Comparison of ENCODE assay signal across 3 worm cellular contexts in genomic region chrIV:7039476-7040261, ce11.
A peak's percentile ranks its signal among the peaks of the same experiment; 100 is the strongest.
TF ChIP-seq lines count a peak whose summit lies in the region.

Gene cogc-2 (minus strand): TSS chrIV:7039580.
Gene klp-18 (plus strand): TSS chrIV:7040211.

TF ChIP-seq in whole organism, L1 larva, 84 proteins besides CTCF, POLR2A, EP300 and RAD21 (continued from another document and continues in another):
- TF ChIP-seq mdl-1 (tag; optimal IDR thresholded peaks at IDR 0.05; lab: Kevin White, UChicago) (peak in 1 of 2 experiments; percentile 88), irx-1 (tag; optimal IDR thresholded peaks at IDR 0.05; lab: Kevin White, UChicago) (peak; percentile 71), nhr-11 (tag; optimal IDR thresholded peaks at IDR 0.05; lab: Kevin White, UChicago) (peak; percentile 7), nhr-77 (tag; optimal IDR thresholded peaks at IDR 0.05; lab: Kevin White, UChicago) (peak; percentile 68), nhr-90 (tag; optimal IDR thresholded peaks at IDR 0.05; lab: Kevin White, UChicago; ENCODE audit: poor library complexity) (peak; percentile 85), unc-62 (GFP tag; optimal IDR thresholded peaks at IDR 0.05; lab: Kevin White, UChicago) (no peak), aha-1 (tag; optimal IDR thresholded peaks at IDR 0.05; lab: Kevin White, UChicago) (no peak), lin-15B (tag; optimal IDR thresholded peaks at IDR 0.05; lab: Kevin White, UChicago) (peak; percentile 75), vab-15 (tag; optimal IDR thresholded peaks at IDR 0.05; lab: Kevin White, UChicago) (no peak), hlh-4 (tag; optimal IDR thresholded peaks at IDR 0.05; lab: Kevin White, UChicago) (no peak), nhr-12 (tag; optimal IDR thresholded peaks at IDR 0.05; lab: Kevin White, UChicago) (no peak), fkh-10 (GFP tag; optimal IDR thresholded peaks at IDR 0.05; lab: Kevin White, UChicago) (peak; percentile 51), blmp-1 (tag; optimal IDR thresholded peaks at IDR 0.05; lab: Kevin White, UChicago) (peak; percentile 80), hlh-17 (GFP tag; optimal IDR thresholded peaks at IDR 0.05; lab: Kevin White, UChicago; ENCODE audit: borderline replicate concordance) (no peak), tlp-1 (tag; optimal IDR thresholded peaks at IDR 0.05; lab: Kevin White, UChicago) (no peak), lin-35 (GFP tag; optimal IDR thresholded peaks at IDR 0.05; lab: Kevin White, UChicago) (peak; percentile 95 to 99), zag-1 (tag; optimal IDR thresholded peaks at IDR 0.05; lab: Kevin White, UChicago) (no peak), xbp-1 (tag; optimal IDR thresholded peaks at IDR 0.05; lab: Kevin White, UChicago) (peak; percentile 83), ama-1 (optimal IDR thresholded peaks at IDR 0.05; lab: Kevin White, UChicago) (no peak), elt-2 (tag; optimal IDR thresholded peaks at IDR 0.05; lab: Kevin White, UChicago) (peak; percentile 50), ceh-82 (tag; optimal IDR thresholded peaks at IDR 0.05; lab: Kevin White, UChicago) (peak; percentile 63 to 86 (median 75)), aly-2 (tag; optimal IDR thresholded peaks at IDR 0.05; lab: Kevin White, UChicago) (no peak), alr-1 (tag; optimal IDR thresholded peaks at IDR 0.05; lab: Kevin White, UChicago; ENCODE audit: borderline replicate concordance) (no peak), sptf-1 (tag; optimal IDR thresholded peaks at IDR 0.05; lab: Kevin White, UChicago) (no peak), fkh-4 (tag; optimal IDR thresholded peaks at IDR 0.05; lab: Kevin White, UChicago; ENCODE audit: borderline replicate concordance) (peak; percentile 9), skn-1 (tag; optimal IDR thresholded peaks at IDR 0.05; lab: Kevin White, UChicago) (peak; percentile 95), egl-13 (tag; optimal IDR thresholded peaks at IDR 0.05; lab: Kevin White, UChicago) (peak; percentile 74), unc-98 (GFP tag; IDR thresholded peaks at IDR 0.05; lab: Robert Waterston, UW) (no peak), nhr-84 (tag; optimal IDR thresholded peaks at IDR 0.05; lab: Kevin White, UChicago) (no peak), snu-23 (GFP tag; optimal IDR thresholded peaks at IDR 0.05; lab: Kevin White, UChicago) (peak; percentile 91), ceh-88 (GFP tag; IDR thresholded peaks at IDR 0.05; lab: Robert Waterston, UW) (peak; percentile 60; the same call in 1 of the 2 replicates), nhr-76 (tag; optimal IDR thresholded peaks at IDR 0.05; lab: Kevin White, UChicago) (peak; percentile 69), nhr-237 (tag; optimal IDR thresholded peaks at IDR 0.05; lab: Kevin White, UChicago) (no peak), sup-37 (GFP tag; optimal IDR thresholded peaks at IDR 0.05; lab: Kevin White, UChicago) (no peak), fos-1 (tag; optimal IDR thresholded peaks at IDR 0.05; lab: Kevin White, UChicago) (peak; percentile 44), Y116A8C.19 (tag; optimal IDR thresholded peaks at IDR 0.05; lab: Kevin White, UChicago; ENCODE audit: borderline replicate concordance) (no peak), nhr-28 (tag; optimal IDR thresholded peaks at IDR 0.05; lab: Kevin White, UChicago) (no peak), ztf-11 (tag; optimal IDR thresholded peaks at IDR 0.05; lab: Kevin White, UChicago) (peak in 1 of 2 experiments; percentile 63), efl-3 (GFP tag; optimal IDR thresholded peaks at IDR 0.05; lab: Kevin White, UChicago) (no peak), mab-9 (GFP tag; IDR thresholded peaks at IDR 0.05; lab: Robert Waterston, UW) (peak; percentile 59), mep-1 (tag; optimal IDR thresholded peaks at IDR 0.05; lab: Kevin White, UChicago) (peak; percentile 81), unc-86 (tag; optimal IDR thresholded peaks at IDR 0.05; lab: Kevin White, UChicago) (peak; percentile 83), rnt-1 (tag; optimal IDR thresholded peaks at IDR 0.05; lab: Kevin White, UChicago) (peak; percentile 93)

TF ChIP-seq in whole organism, L3 larva, 47 proteins besides CTCF, POLR2A, EP300 and RAD21 (continued from another document):
- TF ChIP-seq fkh-10 (GFP tag; optimal IDR thresholded peaks at IDR 0.05; lab: Kevin White, UChicago) (peak; percentile 38), R02D3.7 (tag; optimal IDR thresholded peaks at IDR 0.05; lab: Kevin White, UChicago) (peak; percentile 58), mml-1 (tag; optimal IDR thresholded peaks at IDR 0.05; lab: Kevin White, UChicago) (no peak), lin-39 (tag; optimal IDR thresholded peaks at IDR 0.05; lab: Kevin White, UChicago) (peak; percentile 32), daf-12 (tag; optimal IDR thresholded peaks at IDR 0.05; lab: Kevin White, UChicago) (no peak), nhr-28 (tag; optimal IDR thresholded peaks at IDR 0.05; lab: Kevin White, UChicago) (no peak), unc-39 (tag; optimal IDR thresholded peaks at IDR 0.05; lab: Kevin White, UChicago) (no peak), pqm-1 (tag; optimal IDR thresholded peaks at IDR 0.05; lab: Kevin White, UChicago) (peak; percentile 36), nhr-237 (tag; optimal IDR thresholded peaks at IDR 0.05; lab: Kevin White, UChicago) (no peak), tbx-2 (tag; optimal IDR thresholded peaks at IDR 0.05; lab: Kevin White, UChicago) (peak; percentile 30), ztf-4 (tag; optimal IDR thresholded peaks at IDR 0.05; lab: Kevin White, UChicago) (no peak), nhr-76 (tag; optimal IDR thresholded peaks at IDR 0.05; lab: Kevin White, UChicago) (no peak), fos-1 (tag; optimal IDR thresholded peaks at IDR 0.05; lab: Kevin White, UChicago) (no peak), ceh-16 (tag; optimal IDR thresholded peaks at IDR 0.05; lab: Kevin White, UChicago) (no peak), ZK546.5 (tag; optimal IDR thresholded peaks at IDR 0.05; lab: Kevin White, UChicago) (no peak), unc-62 (GFP tag; optimal IDR thresholded peaks at IDR 0.05; lab: Kevin White, UChicago) (no peak), nhr-23 (tag; optimal IDR thresholded peaks at IDR 0.05; lab: Kevin White, UChicago) (peak; percentile 85), nfya-1 (tag; optimal IDR thresholded peaks at IDR 0.05; lab: Kevin White, UChicago; ENCODE audit: insufficient read depth) (peak; percentile 88), elt-2 (tag; optimal IDR thresholded peaks at IDR 0.05; lab: Kevin White, UChicago) (peak; percentile 47), skn-1 (tag; optimal IDR thresholded peaks at IDR 0.05; lab: Kevin White, UChicago) (peak; percentile 87), pha-4 (tag; optimal IDR thresholded peaks at IDR 0.05; lab: Kevin White, UChicago) (peak; percentile 93)

TF ChIP-seq in whole organism, young adult, 124 proteins besides CTCF, POLR2A, EP300 and RAD21 (continued from another document and continues in another):
- TF ChIP-seq ets-4 (GFP tag; optimal IDR thresholded peaks at IDR 0.05; lab: Kevin White, UChicago): no peak
- peak; percentile 99 for TF ChIP-seq lsl-1 (GFP tag; optimal IDR thresholded peaks at IDR 0.05; lab: Kevin White, UChicago)
- no peak for TF ChIP-seq hlh-12 (tag; optimal IDR thresholded peaks at IDR 0.05; lab: Kevin White, UChicago)
- no peak for TF ChIP-seq bed-2 (GFP tag; IDR thresholded peaks at IDR 0.05; lab: Robert Waterston, UW)
- TF ChIP-seq Y53G8AR.9 (GFP tag; conservative IDR thresholded peaks at IDR 0.05; lab: Robert Waterston, UW): peak; percentile 47; the same call in 1 of the 2 replicates
- TF ChIP-seq let-607 (tag; optimal IDR thresholded peaks at IDR 0.05; lab: Kevin White, UChicago): peak; percentile 69 to 79
- no peak for TF ChIP-seq bed-1 (GFP tag; IDR thresholded peaks at IDR 0.05; lab: Robert Waterston, UW)
- peak; percentile 86 for TF ChIP-seq B0019.2 (GFP tag; conservative IDR thresholded peaks at IDR 0.05; lab: Robert Waterston, UW)
- TF ChIP-seq attf-5 (GFP tag; optimal IDR thresholded peaks at IDR 0.05; lab: Kevin White, UChicago): peak; percentile 84
- TF ChIP-seq T07F8.4 (tag; optimal IDR thresholded peaks at IDR 0.05; lab: Kevin White, UChicago): no peak
- TF ChIP-seq lin-54 (GFP tag; optimal IDR thresholded peaks at IDR 0.05; lab: Kevin White, UChicago): peak; percentile 85
- no peak for TF ChIP-seq gei-17 (GFP tag; optimal IDR thresholded peaks at IDR 0.05; lab: Kevin White, UChicago)
- TF ChIP-seq ztf-3 (GFP tag; optimal IDR thresholded peaks at IDR 0.05; lab: Kevin White, UChicago): no peak
- TF ChIP-seq zim-3 (tag; optimal IDR thresholded peaks at IDR 0.05; lab: Kevin White, UChicago): no peak
- no peak for TF ChIP-seq ceh-58 (GFP tag; IDR thresholded peaks at IDR 0.05; lab: Robert Waterston, UW)
- TF ChIP-seq F49E8.2 (tag; optimal IDR thresholded peaks at IDR 0.05; lab: Kevin White, UChicago; ENCODE audit: insufficient read depth): peak; percentile 57
- TF ChIP-seq T26A5.8 (tag; optimal IDR thresholded peaks at IDR 0.05; lab: Kevin White, UChicago): no peak
- TF ChIP-seq ccch-3 (GFP tag; optimal IDR thresholded peaks at IDR 0.05; lab: Kevin White, UChicago): no peak
- peak; percentile 98 for TF ChIP-seq D2030.7 (GFP tag; IDR thresholded peaks at IDR 0.05; lab: Robert Waterston, UW)
- peak; percentile 49; the same call in 1 of the 2 replicates for TF ChIP-seq K11D2.4 (GFP tag; IDR thresholded peaks at IDR 0.05; lab: Robert Waterston, UW)
- 0 out of 2 replicates have a peak, but pooled peaks have one; percentile 26 for TF ChIP-seq Y79H2A.3 (GFP tag; conservative IDR thresholded peaks at IDR 0.05; lab: Robert Waterston, UW)
- TF ChIP-seq lin-26 (GFP tag; IDR thresholded peaks at IDR 0.05; lab: Robert Waterston, UW): peak; percentile 43; the same call in 1 of the 2 replicates
- no peak for TF ChIP-seq atf-7 (tag; optimal IDR thresholded peaks at IDR 0.05; lab: Kevin White, UChicago)
- no peak for TF ChIP-seq B0035.1 (tag; optimal IDR thresholded peaks at IDR 0.05; lab: Kevin White, UChicago)
- peak; percentile 35 for TF ChIP-seq rpc-1 (optimal IDR thresholded peaks at IDR 0.05; lab: Kevin White, UChicago)
- TF ChIP-seq rpc-1 (tag; optimal IDR thresholded peaks at IDR 0.05; lab: Kevin White, UChicago): no peak
- TF ChIP-seq ekl-4 (GFP tag; IDR thresholded peaks at IDR 0.05; lab: Robert Waterston, UW): peak; percentile 88
- no peak for TF ChIP-seq nfya-1 (tag; optimal IDR thresholded peaks at IDR 0.05; lab: Kevin White, UChicago; ENCODE audit: borderline replicate concordance, insufficient read depth)
- TF ChIP-seq unc-62 (GFP tag; optimal IDR thresholded peaks at IDR 0.05; lab: Kevin White, UChicago): no peak
- no peak for TF ChIP-seq ama-1 (optimal IDR thresholded peaks at IDR 0.05; lab: Kevin White, UChicago)
- TF ChIP-seq ama-1 (GFP tag; optimal IDR thresholded peaks at IDR 0.05; lab: Kevin White, UChicago): no peak
- TF ChIP-seq nhr-179 (tag; optimal IDR thresholded peaks at IDR 0.05; lab: Kevin White, UChicago): no peak
- TF ChIP-seq dpff-1 (tag; optimal IDR thresholded peaks at IDR 0.05; lab: Kevin White, UChicago): no peak
- TF ChIP-seq egl-18 (GFP tag; IDR thresholded peaks at IDR 0.05; lab: Robert Waterston, UW): no peak
- peak; percentile 75 for TF ChIP-seq lir-1 (GFP tag; conservative IDR thresholded peaks at IDR 0.05; lab: Robert Waterston, UW)
- TF ChIP-seq ztf-18 (tag; optimal IDR thresholded peaks at IDR 0.05; lab: Kevin White, UChicago): peak; percentile 84
- TF ChIP-seq athp-1 (tag; optimal IDR thresholded peaks at IDR 0.05; lab: Kevin White, UChicago): peak; percentile 78
- TF ChIP-seq ztf-26 (tag; optimal IDR thresholded peaks at IDR 0.05; lab: Kevin White, UChicago): no peak
- TF ChIP-seq mel-28 (tag; optimal IDR thresholded peaks at IDR 0.05; lab: Kevin White, UChicago; ENCODE audit: borderline replicate concordance): no peak
- TF ChIP-seq hrde-1 (tag; optimal IDR thresholded peaks at IDR 0.05; lab: Kevin White, UChicago; ENCODE audit: borderline replicate concordance): peak; percentile 82
- TF ChIP-seq zfh-2 (GFP tag; conservative IDR thresholded peaks at IDR 0.05; lab: Robert Waterston, UW): no peak
- TF ChIP-seq madf-6 (GFP tag; IDR thresholded peaks at IDR 0.05; lab: Robert Waterston, UW): peak; percentile 100
- TF ChIP-seq snpc-1.3 (tag; optimal IDR thresholded peaks at IDR 0.05; lab: Kevin White, UChicago; ENCODE audit: insufficient read depth): peak; percentile 45
- TF ChIP-seq ztf-25 (GFP tag; IDR thresholded peaks at IDR 0.05; lab: Robert Waterston, UW): 0 out of 2 replicates have a peak, but pooled peaks have one; percentile 23
- TF ChIP-seq nhr-80 (tag; optimal IDR thresholded peaks at IDR 0.05; lab: Kevin White, UChicago): peak; percentile 45
- peak; percentile 91 for TF ChIP-seq cebp-1 (GFP tag; IDR thresholded peaks at IDR 0.05; lab: Robert Waterston, UW)
- peak; percentile 98 for TF ChIP-seq cebp-1 (tag; optimal IDR thresholded peaks at IDR 0.05; lab: Kevin White, UChicago)
- TF ChIP-seq somi-1 (GFP tag; optimal IDR thresholded peaks at IDR 0.05; lab: Kevin White, UChicago): no peak
- TF ChIP-seq ceh-40 (GFP tag; IDR thresholded peaks at IDR 0.05; lab: Robert Waterston, UW): no peak
- no peak for TF ChIP-seq die-1 (tag; optimal IDR thresholded peaks at IDR 0.05; lab: Kevin White, UChicago)
- 0 out of 2 replicates have a peak, but pooled peaks have one; percentile 47 for TF ChIP-seq C06A6.2 (GFP tag; conservative IDR thresholded peaks at IDR 0.05; lab: Robert Waterston, UW)
- peak; percentile 78 for TF ChIP-seq Y53F4B.3 (GFP tag; IDR thresholded peaks at IDR 0.05; lab: Robert Waterston, UW)
- TF ChIP-seq K12H6.12 (tag; optimal IDR thresholded peaks at IDR 0.05; lab: Kevin White, UChicago): peak; percentile 20
- no peak for TF ChIP-seq mxl-1 (tag; optimal IDR thresholded peaks at IDR 0.05; lab: Kevin White, UChicago)
- peak; percentile 72 for TF ChIP-seq F23B12.7 (tag; optimal IDR thresholded peaks at IDR 0.05; lab: Kevin White, UChicago; ENCODE audit: insufficient read depth)
- TF ChIP-seq tbx-9 (tag; optimal IDR thresholded peaks at IDR 0.05; lab: Kevin White, UChicago; ENCODE audit: borderline replicate concordance): no peak
- 0 out of 2 replicates have a peak, but pooled peaks have one; percentile 20 for TF ChIP-seq egrh-3 (GFP tag; IDR thresholded peaks at IDR 0.05; lab: Robert Waterston, UW)
- no peak for TF ChIP-seq sptf-2 (GFP tag; optimal IDR thresholded peaks at IDR 0.05; lab: Kevin White, UChicago)
- peak; percentile 94 for TF ChIP-seq tlf-1 (GFP tag; optimal IDR thresholded peaks at IDR 0.05; lab: Kevin White, UChicago)
- no peak for TF ChIP-seq nfya-2 (GFP tag; IDR thresholded peaks at IDR 0.05; lab: Robert Waterston, UW)
- peak; percentile 94 for TF ChIP-seq madf-3 (GFP tag; IDR thresholded peaks at IDR 0.05; lab: Robert Waterston, UW)
- peak; percentile 58; the same call in 1 of the 2 replicates for TF ChIP-seq pbrm-1 (GFP tag; IDR thresholded peaks at IDR 0.05; lab: Robert Waterston, UW)
- TF ChIP-seq nhr-27 (tag; optimal IDR thresholded peaks at IDR 0.05; lab: Kevin White, UChicago): no peak
- TF ChIP-seq Y95B8A.8 (GFP tag; IDR thresholded peaks at IDR 0.05; lab: Robert Waterston, UW): peak; percentile 90
- TF ChIP-seq efl-1 (GFP tag; optimal IDR thresholded peaks at IDR 0.05; lab: Kevin White, UChicago): peak; percentile 99
- TF ChIP-seq Y56A3A.18 (GFP tag; IDR thresholded peaks at IDR 0.05; lab: Robert Waterston, UW): no peak
- TF ChIP-seq aptf-2 (GFP tag; conservative IDR thresholded peaks at IDR 0.05; lab: Robert Waterston, UW): no peak
- no peak for TF ChIP-seq F57A8.1 (GFP tag; optimal IDR thresholded peaks at IDR 0.05; lab: Kevin White, UChicago)
- peak; percentile 100 for TF ChIP-seq madf-8 (GFP tag; conservative IDR thresholded peaks at IDR 0.05; lab: Robert Waterston, UW)
- peak in 2 of 3 experiments; percentile 71 to 84 for TF ChIP-seq lin-35 (GFP tag; optimal IDR thresholded peaks at IDR 0.05; lab: Kevin White, UChicago)
- no peak for TF ChIP-seq F10E7.11 (tag; optimal IDR thresholded peaks at IDR 0.05; lab: Kevin White, UChicago)
- TF ChIP-seq egl-44 (GFP tag; IDR thresholded peaks at IDR 0.05; lab: Robert Waterston, UW): no peak
- peak; percentile 22 for TF ChIP-seq snpc-1.1 (tag; optimal IDR thresholded peaks at IDR 0.05; lab: Kevin White, UChicago; ENCODE audit: insufficient read depth)
- TF ChIP-seq sdz-38 (tag; optimal IDR thresholded peaks at IDR 0.05; lab: Kevin White, UChicago): no peak
- no peak for TF ChIP-seq nhr-120 (GFP tag; IDR thresholded peaks at IDR 0.05; lab: Robert Waterston, UW)
